Worm (Caenorhabditis elegans): ENCODE results near the gene F23H11.4.

ce11 chrIII:883595-883994 is 23.7 kb downstream of the F23H11.4 start:
- TF ChIP-seq egl-27 (tag; optimal IDR thresholded peaks at IDR 0.05) (no peak), aly-2 (tag; optimal IDR thresholded peaks at IDR 0.05) (no peak), fos-1 (tag; optimal IDR thresholded peaks at IDR 0.05) (no peak), nhr-11 (tag; optimal IDR thresholded peaks at IDR 0.05) (no peak), snpc-4 (tag; optimal IDR thresholded peaks at IDR 0.05) (no peak), R02D3.7 (tag; optimal IDR thresholded peaks at IDR 0.05) (no peak), mdl-1 (tag; optimal IDR thresholded peaks at IDR 0.05) (no peak), unc-55 (GFP tag; optimal IDR thresholded peaks at IDR 0.05) (no peak), unc-39 (tag; optimal IDR thresholded peaks at IDR 0.05) (no peak), ama-1 (optimal IDR thresholded peaks at IDR 0.05) (no peak)

All from whole organism, L2 larva.